Fruit fly (Drosophila melanogaster) whole organism, adult: Measurements from ENCODE around the gene CG43235.
A peak's percentile ranks its signal among the peaks of the same experiment; 100 is the strongest.

Experiments
- CG11617 ChIP-seq: fragments of 200-800 bp; sonication (Bioruptor generic); optimal IDR thresholded peaks from 2 replicates; lab custom pipeline; 2017; ENCODE audit warnings: mild to moderate bottlenecking, missing biosample characterization, missing genetic modification reagents, missing genetic modification characterization
- CG12768 ChIP-seq: fragments of 200-800 bp; sonication (Bioruptor generic); optimal IDR thresholded peaks from 2 replicates; lab custom pipeline; 2017; ENCODE audit warnings: missing biosample characterization, missing genetic modification characterization, mild to moderate bottlenecking, moderate library complexity, missing genetic modification reagents
- CG14711 ChIP-seq: fragments of 200-800 bp; sonication (Bioruptor generic); optimal IDR thresholded peaks from 2 replicates; lab custom pipeline; 2018; ENCODE audit warnings: missing biosample characterization, mild to moderate bottlenecking, missing genetic modification characterization, moderate library complexity
- CG1620 ChIP-seq: fragments of 200-800 bp; sonication (Bioruptor generic); optimal IDR thresholded peaks from 2 replicates; lab custom pipeline; 2016; ENCODE audit warnings: missing biosample characterization, missing genetic modification characterization
- CG33017 ChIP-seq: fragments of 200-800 bp; sonication (Bioruptor generic); optimal IDR thresholded peaks from 2 replicates; lab custom pipeline; 2018; ENCODE audit warnings: missing biosample characterization, mild to moderate bottlenecking, missing genetic modification characterization, moderate library complexity
- CG5204 ChIP-seq: fragments of 200-800 bp; sonication (Bioruptor generic); optimal IDR thresholded peaks from 2 replicates; lab custom pipeline; 2016; ENCODE audit warnings: missing biosample characterization, missing genetic modification characterization
- CG7045 ChIP-seq: fragments of 200-800 bp; sonication (Bioruptor generic); optimal IDR thresholded peaks from 2 replicates; lab custom pipeline; 2017; ENCODE audit warnings: missing biosample characterization, mild to moderate bottlenecking, missing genetic modification characterization
- CG7101 ChIP-seq: fragments of 200-800 bp; sonication (Bioruptor generic); optimal IDR thresholded peaks from 2 replicates; lab custom pipeline; 2018; ENCODE audit warnings: missing biosample characterization, mild to moderate bottlenecking, missing genetic modification characterization, moderate library complexity
- Clk ChIP-seq: fragments of 200-800 bp; sonication (Bioruptor generic); optimal IDR thresholded peaks from 2 replicates; lab custom pipeline; 2017; ENCODE audit warnings: missing biosample characterization, missing genetic modification characterization
- Crg-1 ChIP-seq: fragments of 200-800 bp; sonication (Bioruptor generic); optimal IDR thresholded peaks from 2 replicates; lab custom pipeline; 2016; ENCODE audit warnings: missing biosample characterization, missing genetic modification characterization
- Hr96 ChIP-seq: fragments of 200-800 bp; sonication (Bioruptor generic); optimal IDR thresholded peaks from 2 replicates; lab custom pipeline; 2016; ENCODE audit warnings: missing biosample characterization, missing genetic modification characterization
- Mnt ChIP-seq: fragments of 200-800 bp; sonication (Bioruptor generic); optimal IDR thresholded peaks from 2 replicates; lab custom pipeline; 2016; ENCODE audit warnings: missing biosample characterization, mild to moderate bottlenecking, missing genetic modification characterization
- bab1 ChIP-seq: fragments of 200-800 bp; sonication (Bioruptor generic); optimal IDR thresholded peaks from 3 replicates; lab custom pipeline; 2019; ENCODE audit warnings: missing biosample characterization, mild to moderate bottlenecking, missing genetic modification characterization, moderate library complexity
- cic ChIP-seq: fragments of 200-800 bp; sonication (Bioruptor generic); optimal IDR thresholded peaks from 2 replicates; lab custom pipeline; 2017; ENCODE audit warnings: missing biosample characterization, mild to moderate bottlenecking, missing genetic modification characterization, moderate library complexity
- cnc ChIP-seq, 2 experiments: fragments of >200 bp; optimal IDR thresholded peaks; 2 replicates each; lab custom pipeline; 2017
- kay ChIP-seq: fragments of 200-800 bp; sonication (Bioruptor generic); peaks from one replicate; lab custom pipeline; 2016; ENCODE audit warnings: missing biosample characterization, missing genetic modification characterization, borderline replicate concordance
- ovo ChIP-seq: fragments of 200-800 bp; sonication (Bioruptor generic); optimal IDR thresholded peaks from 2 replicates; lab custom pipeline; 2016; ENCODE audit warnings: missing biosample characterization, missing genetic modification characterization
- pad ChIP-seq: fragments of 200-800 bp; sonication (Bioruptor generic); optimal IDR thresholded peaks from 3 replicates; lab custom pipeline; 2017; ENCODE audit warnings: missing biosample characterization, missing genetic modification characterization, mild to moderate bottlenecking, moderate library complexity, missing genetic modification reagents
- tj ChIP-seq: fragments of 200-800 bp; sonication (Bioruptor generic); optimal IDR thresholded peaks from 3 replicates; lab custom pipeline; 2017; ENCODE audit warnings: missing biosample characterization, mild to moderate bottlenecking, missing genetic modification characterization, moderate library complexity
- toe ChIP-seq: fragments of 200-800 bp; sonication (Bioruptor generic); optimal IDR thresholded peaks from 2 replicates; lab custom pipeline; 2016; ENCODE audit warnings: missing biosample characterization, missing genetic modification characterization

CG43235 gene

DNA sequence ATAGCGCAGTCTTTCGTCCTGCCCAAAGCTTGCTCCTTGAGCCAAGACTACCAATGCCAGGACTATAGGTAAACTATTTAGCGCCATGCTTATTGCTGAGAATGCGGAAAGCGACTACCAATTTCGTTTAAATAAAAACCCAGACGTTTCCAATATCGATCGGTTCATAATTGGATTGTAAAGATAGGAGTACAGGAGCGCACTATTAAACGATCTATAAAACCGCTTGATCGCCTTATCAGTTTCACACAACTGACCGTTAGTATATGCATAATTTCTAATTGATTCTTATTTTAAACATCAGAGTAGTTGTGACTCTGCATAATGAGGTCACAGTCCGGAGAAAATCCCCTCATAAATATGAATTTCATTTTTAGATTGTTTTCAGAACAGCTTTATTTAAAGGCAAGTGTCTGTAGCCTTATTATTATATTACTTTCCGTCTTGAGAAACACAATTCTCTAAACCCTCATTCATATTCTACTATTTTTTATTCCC, at the start of gene CG43235, which contains the start of gene CG7025:
Gene CG43235, plus strand, starts transcription at position 448 of the 498 bp plus-strand sequence.
Gene CG7025, minus strand, starts transcription at position 101 of the 498 bp plus-strand sequence.
- TF ChIP-seq kay (peak; percentile 22), tj (GFP tag; lab: Kevin White, UChicago) (no peak)

DNA sequence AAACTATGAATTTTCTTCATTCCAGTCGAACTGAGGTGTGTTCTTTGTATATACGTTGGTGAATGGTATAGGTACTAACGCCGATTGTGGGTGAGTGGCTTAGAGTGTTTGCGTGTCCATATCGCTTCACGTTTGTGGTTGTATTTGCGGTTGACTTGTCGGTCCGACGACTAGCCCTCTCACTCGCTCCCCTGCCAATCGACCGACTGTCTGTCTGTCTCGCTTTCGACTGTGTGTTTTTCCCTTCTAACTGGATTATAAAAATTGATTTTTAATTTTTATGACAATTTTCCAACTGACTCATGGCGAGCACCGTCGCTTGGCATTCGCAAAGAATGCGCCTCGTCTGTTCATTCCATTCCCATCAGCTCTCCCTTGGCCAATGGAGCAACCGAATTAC, 33.3 kb upstream of the CG43235 start:
- TF ChIP-seq CG5204 (GFP tag; lab: Kevin White, UChicago) (no peak), CG7101 (no peak), pad (GFP tag; lab: Kevin White, UChicago) (peak; percentile 54), kay (no peak)

DNA sequence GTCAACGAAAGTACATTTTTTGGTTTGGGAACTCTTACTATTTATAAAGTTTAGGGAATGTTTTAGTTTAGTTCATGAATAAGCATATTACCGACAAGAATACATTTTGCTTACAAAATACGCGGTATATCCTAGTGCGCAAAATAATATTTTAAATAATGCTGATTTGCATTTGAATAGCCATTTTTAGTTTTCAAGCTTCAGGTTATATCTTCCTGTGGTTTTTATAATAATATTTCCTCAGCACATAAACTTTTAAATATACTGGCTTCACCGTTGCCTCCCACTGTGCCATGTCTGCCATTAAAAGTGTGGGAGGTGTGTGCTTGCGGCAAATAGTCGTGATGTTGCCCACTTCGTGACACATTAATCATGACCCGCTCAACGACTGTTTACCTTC, 32.7 kb upstream of the CG43235 start:
- no peak for TF ChIP-seq cnc (optimal IDR thresholded peaks at IDR 0.05; lab: Kevin White, UChicago)
- no peak for TF ChIP-seq kay
- TF ChIP-seq Crg-1: no peak
- no peak for TF ChIP-seq bab1
- TF ChIP-seq CG33017 (tag; lab: Kevin White, UChicago): no peak
- TF ChIP-seq CG1620 (GFP tag; lab: Kevin White, UChicago): no peak
- no peak for TF ChIP-seq cic (GFP tag; lab: Kevin White, UChicago)
- no peak for TF ChIP-seq CG7045 (GFP tag; lab: Kevin White, UChicago)
- no peak for TF ChIP-seq CG5204 (GFP tag; lab: Kevin White, UChicago)
- TF ChIP-seq toe (GFP tag; lab: Kevin White, UChicago): no peak
- no peak for TF ChIP-seq pad (GFP tag; lab: Kevin White, UChicago)
- no peak for TF ChIP-seq ovo (GFP tag; lab: Kevin White, UChicago)
- no peak for TF ChIP-seq CG11617 (GFP tag; lab: Kevin White, UChicago)
- no peak for TF ChIP-seq CG14711 (tag; lab: Kevin White, UChicago)
- TF ChIP-seq Mnt (GFP tag; lab: Kevin White, UChicago): no peak
- TF ChIP-seq Clk: no peak

DNA sequence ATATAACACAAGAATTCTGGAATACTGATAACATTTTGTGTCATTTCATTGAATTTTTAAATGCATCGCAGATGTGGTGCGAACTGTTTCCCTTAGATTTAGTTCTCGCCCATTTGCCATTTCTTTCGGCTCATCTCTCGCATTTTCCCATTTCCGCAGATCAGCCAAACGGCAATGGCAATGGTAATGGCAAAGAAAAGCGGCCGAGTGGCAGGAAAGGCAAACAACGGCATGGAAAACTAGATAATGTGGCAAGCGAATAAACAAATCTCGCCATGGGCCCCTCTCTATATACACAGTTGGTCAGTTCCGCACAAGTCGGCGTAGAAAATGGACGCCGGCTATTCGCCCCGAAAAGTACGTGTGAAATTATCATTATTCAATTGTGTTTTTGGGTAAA, 27.1 kb upstream of the CG43235 start, which contains the start of gene Myo28B1:
Gene Myo28B1, plus strand, starts transcription at position 301 of the 400 bp plus-strand sequence.
- TF ChIP-seq cnc (optimal IDR thresholded peaks at IDR 0.05; lab: Kevin White, UChicago) (no peak), CG33017 (tag; lab: Kevin White, UChicago) (no peak), Clk (no peak), CG7045 (GFP tag; lab: Kevin White, UChicago) (no peak), tj (GFP tag; lab: Kevin White, UChicago) (no peak), CG1620 (GFP tag; lab: Kevin White, UChicago) (no peak), ovo (GFP tag; lab: Kevin White, UChicago) (no peak), Crg-1 (no peak)

DNA sequence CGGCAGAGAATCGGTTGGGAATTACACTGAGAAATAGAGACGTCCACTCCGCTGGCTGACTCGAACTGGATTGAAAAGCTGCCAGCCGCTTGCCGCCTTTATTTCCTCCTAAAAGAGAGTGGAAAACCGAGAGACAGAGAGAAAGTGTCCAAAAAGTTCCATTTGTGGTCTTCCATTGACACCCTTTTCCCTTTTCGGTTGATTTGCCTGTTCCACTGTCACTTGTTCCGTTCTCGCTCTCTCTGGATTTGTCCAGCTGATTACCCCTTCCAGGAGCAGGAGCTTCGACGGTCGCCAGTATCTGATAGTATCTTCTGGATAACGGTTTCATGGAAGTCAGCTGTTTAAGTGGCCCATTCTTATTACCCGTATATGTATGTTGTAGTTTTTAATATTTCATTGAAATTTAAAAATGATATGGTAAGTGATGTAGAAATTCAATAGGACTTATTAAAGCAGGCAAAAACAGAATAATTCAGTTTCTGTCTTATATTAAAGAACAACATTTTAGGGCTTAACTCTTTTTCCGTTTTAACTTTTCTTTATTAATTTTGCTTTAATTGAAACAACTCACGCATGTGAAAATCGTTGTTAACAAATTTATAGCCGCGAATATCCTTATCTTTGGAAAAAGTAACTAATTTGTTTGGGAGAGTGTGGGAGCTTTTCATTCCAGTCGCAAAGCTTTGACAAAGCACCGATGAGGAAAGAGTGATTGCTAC, 17.6 kb upstream of the CG43235 start, which contains the start of gene Slob:
Gene Slob, minus strand, starts transcription at position 51 of the 722 bp plus-strand sequence.
- no peak for TF ChIP-seq pad (GFP tag; lab: Kevin White, UChicago)
- TF ChIP-seq CG7045 (GFP tag; lab: Kevin White, UChicago): peak; percentile 22
- no peak for TF ChIP-seq Crg-1
- no peak for TF ChIP-seq CG1620 (GFP tag; lab: Kevin White, UChicago)
- TF ChIP-seq Hr96 (GFP tag; lab: Kevin White, UChicago): no peak
- TF ChIP-seq Mnt (GFP tag; lab: Kevin White, UChicago): no peak
- no peak for TF ChIP-seq bab1
- TF ChIP-seq cic (GFP tag; lab: Kevin White, UChicago): no peak

DNA sequence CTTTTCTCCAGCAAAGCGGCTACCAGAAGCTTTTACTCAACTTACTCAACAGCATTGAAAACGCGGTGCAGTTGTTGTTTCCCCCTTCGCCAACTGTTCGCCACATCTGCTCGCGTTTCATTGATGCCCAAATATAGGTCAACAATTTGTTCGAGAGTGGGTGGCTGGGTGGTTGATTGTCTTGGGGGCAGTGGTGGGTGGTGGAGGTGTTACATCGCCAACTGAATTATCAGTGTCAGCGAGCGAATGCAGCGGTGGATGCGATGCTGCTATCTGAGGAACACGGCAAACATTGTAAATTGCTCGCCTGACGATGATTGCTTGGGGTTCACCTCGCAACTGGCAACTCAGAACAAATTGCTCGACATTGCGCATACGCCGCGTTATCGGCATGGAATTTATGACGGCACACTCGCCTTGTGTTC, 17.1 kb upstream of the CG43235 start:
- TF ChIP-seq Crg-1: no peak
- peak; percentile 49 for TF ChIP-seq cic (GFP tag; lab: Kevin White, UChicago)

DNA sequence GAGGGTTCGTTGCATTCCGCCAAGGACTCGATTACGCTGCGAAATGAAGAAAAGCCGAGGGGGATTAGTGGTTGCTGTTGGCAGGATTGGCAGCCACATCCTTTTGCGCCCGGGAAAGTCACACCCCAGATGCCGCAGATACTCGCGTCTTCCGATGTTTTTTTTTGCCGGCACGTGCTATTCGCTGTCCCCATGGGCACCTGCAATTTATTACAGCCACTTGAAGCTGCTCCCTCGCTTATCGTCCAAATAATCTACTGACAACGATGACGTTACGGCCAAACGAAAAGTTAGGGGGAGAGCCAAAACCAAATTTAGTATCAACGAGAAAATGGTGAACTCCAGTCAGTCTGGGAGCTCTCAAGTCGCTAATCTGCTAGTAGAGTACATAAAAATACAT, 15.8 kb upstream of the CG43235 start:
- TF ChIP-seq cnc (optimal IDR thresholded peaks at IDR 0.05; lab: Kevin White, UChicago) (no peak), tj (GFP tag; lab: Kevin White, UChicago) (no peak), ovo (GFP tag; lab: Kevin White, UChicago) (no peak), CG7045 (GFP tag; lab: Kevin White, UChicago) (no peak), bab1 (no peak), CG12768 (no peak), toe (GFP tag; lab: Kevin White, UChicago) (no peak), pad (GFP tag; lab: Kevin White, UChicago) (no peak), CG14711 (tag; lab: Kevin White, UChicago) (no peak), Crg-1 (no peak), Mnt (GFP tag; lab: Kevin White, UChicago) (no peak), kay (no peak), cic (GFP tag; lab: Kevin White, UChicago) (no peak)
